Worm (Caenorhabditis elegans): ENCODE results near the gene B0250.18.
A peak's percentile ranks its signal among the peaks of the same experiment; 100 is the strongest.

B0250.18 gene

DNA sequence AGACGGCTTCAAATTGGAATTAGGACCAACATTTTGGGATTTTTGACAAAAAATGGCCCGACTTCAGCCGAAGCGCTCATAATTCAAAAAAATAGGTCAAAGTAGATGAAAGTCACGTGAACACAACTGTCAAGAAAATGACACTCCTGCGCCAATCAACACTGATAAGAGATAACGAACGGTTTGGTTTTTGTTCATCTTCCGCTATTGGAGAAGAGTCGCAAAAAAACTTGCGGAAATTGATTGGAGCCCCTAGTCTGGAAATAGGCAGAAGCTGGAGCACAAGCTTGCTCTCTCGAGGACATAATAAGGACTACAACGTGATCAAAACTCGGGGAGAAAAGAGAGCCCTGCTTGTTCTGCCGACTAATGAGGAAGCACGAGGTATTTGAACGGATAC lies 48.5 kb downstream of the B0250.18 start:
- TF ChIP-seq ahr-1 (tag; optimal IDR thresholded peaks at IDR 0.05) (no peak), eyg-1 (tag; optimal IDR thresholded peaks at IDR 0.05) (no peak), hlh-30 (tag; optimal IDR thresholded peaks at IDR 0.05; ENCODE audit: insufficient read depth) (peak; percentile 6)

DNA sequence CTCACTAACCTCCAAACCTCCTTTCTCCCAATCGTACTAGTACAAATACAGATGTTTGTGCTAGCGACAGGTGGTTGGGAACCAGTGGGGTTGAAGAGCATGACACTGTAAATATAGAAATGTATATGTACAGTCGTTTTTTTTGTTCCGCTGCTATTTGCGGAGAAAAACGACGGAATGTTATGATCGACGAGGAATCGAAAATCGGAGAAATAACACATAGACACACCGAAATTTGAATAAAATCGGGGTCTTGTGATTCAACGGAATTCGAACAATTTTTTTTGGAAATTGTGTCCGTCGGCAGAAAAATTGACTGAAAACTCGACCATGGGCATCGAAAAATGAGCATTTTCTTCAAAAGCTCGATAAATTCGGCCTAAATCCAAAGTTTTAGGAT lies 49.0 kb downstream of the B0250.18 start, which contains the start of gene F53H2.3:
Gene F53H2.3, minus strand, starts transcription at position 101 of the 400 bp plus-strand sequence.
- TF ChIP-seq hlh-13 (GFP tag; optimal IDR thresholded peaks at IDR 0.05) (no peak), rnt-1 (tag; optimal IDR thresholded peaks at IDR 0.05) (no peak), ama-1 (optimal IDR thresholded peaks at IDR 0.05) (no peak), C08G9.2 (tag; optimal IDR thresholded peaks at IDR 0.05) (no peak), hlh-8 (tag; optimal IDR thresholded peaks at IDR 0.05) (no peak), lin-11 (tag; optimal IDR thresholded peaks at IDR 0.05) (no peak), zip-5 (tag; optimal IDR thresholded peaks at IDR 0.05) (no peak), ceh-31 (tag; optimal IDR thresholded peaks at IDR 0.05) (no peak), tbx-2 (tag; optimal IDR thresholded peaks at IDR 0.05) (no peak), fax-1 (tag; optimal IDR thresholded peaks at IDR 0.05) (no peak), ceh-6 (GFP tag; optimal IDR thresholded peaks at IDR 0.05) (no peak), tbx-7 (tag; optimal IDR thresholded peaks at IDR 0.05) (no peak), ceh-19 (GFP tag; optimal IDR thresholded peaks at IDR 0.05) (no peak), fkh-10 (GFP tag; optimal IDR thresholded peaks at IDR 0.05) (no peak), T23F11.4 (GFP tag; optimal IDR thresholded peaks at IDR 0.05) (no peak), pag-3 (tag; optimal IDR thresholded peaks at IDR 0.05; ENCODE audit: borderline replicate concordance) (no peak)

ce11 chrV:20410285-20410684 lies 50.4 kb downstream of the B0250.18 start:
- TF ChIP-seq unc-55 (GFP tag; optimal IDR thresholded peaks at IDR 0.05) (peak; percentile 41), sox-2 (GFP tag; IDR thresholded peaks at IDR 0.05) (no peak), sox-4 (tag; optimal IDR thresholded peaks at IDR 0.05) (peak; percentile 14), pha-2 (tag; optimal IDR thresholded peaks at IDR 0.05) (peak; percentile 49)

DNA sequence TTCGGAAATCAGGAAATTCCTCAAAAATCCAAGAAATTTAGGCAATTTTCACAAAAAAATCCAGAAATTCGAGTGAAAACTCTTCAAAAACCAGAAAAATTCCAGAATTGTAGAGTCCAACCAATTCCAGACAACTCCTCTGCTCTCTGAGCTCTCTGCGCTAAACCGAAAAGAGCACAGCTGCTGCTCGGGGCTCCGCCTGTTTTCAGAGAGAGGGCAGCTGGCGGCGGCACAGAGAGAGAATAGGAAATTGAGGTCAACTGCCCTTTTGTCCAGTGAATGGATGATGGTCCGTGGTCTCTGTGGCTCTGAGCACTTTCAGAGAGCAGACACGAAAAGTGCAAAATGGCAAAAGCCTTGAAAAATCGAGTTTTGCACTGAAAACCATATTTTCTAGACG lies 51.7 kb downstream of the B0250.18 start:
- TF ChIP-seq Y22D7AL.16 (tag; optimal IDR thresholded peaks at IDR 0.05) (no peak), ceh-45 (GFP tag; IDR thresholded peaks at IDR 0.05) (no peak), ceh-48 (tag; optimal IDR thresholded peaks at IDR 0.05) (no peak), pqm-1 (tag; optimal IDR thresholded peaks at IDR 0.05) (no peak), ceh-24 (tag; optimal IDR thresholded peaks at IDR 0.05) (no peak), sdc-2 (tag; optimal IDR thresholded peaks at IDR 0.05) (no peak)

DNA sequence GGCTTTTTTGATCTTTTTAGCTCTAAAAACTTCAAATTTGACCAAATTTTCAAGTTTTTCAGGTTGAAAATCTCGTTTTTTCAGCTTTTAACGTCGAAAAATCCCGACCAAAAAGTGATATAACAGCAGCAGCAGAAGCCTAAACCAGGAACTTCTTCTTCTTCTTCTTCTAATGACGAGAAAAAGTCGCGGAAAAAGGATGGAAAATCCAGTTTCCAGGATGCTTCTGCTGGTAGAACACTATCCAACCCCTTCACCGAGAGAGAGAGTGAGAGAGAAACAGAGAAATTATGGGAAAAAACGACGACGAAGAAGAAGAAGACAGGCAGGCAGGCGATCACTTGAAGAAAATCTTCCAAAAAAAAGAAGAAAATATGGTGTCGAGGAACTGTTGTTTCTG lies 53.9 kb downstream of the B0250.18 start:
- TF ChIP-seq fax-1 (tag; optimal IDR thresholded peaks at IDR 0.05) (no peak), pqm-1 (tag; optimal IDR thresholded peaks at IDR 0.05) (no peak), fkh-6 (tag; optimal IDR thresholded peaks at IDR 0.05) (no peak), mec-3 (tag; optimal IDR thresholded peaks at IDR 0.05; ENCODE audit: borderline replicate concordance) (no peak), pha-4 (tag; optimal IDR thresholded peaks at IDR 0.05) (no peak), madf-2 (tag; optimal IDR thresholded peaks at IDR 0.05) (no peak), sox-4 (tag; optimal IDR thresholded peaks at IDR 0.05) (no peak), ztf-16 (tag; optimal IDR thresholded peaks at IDR 0.05) (no peak), elt-2 (tag; optimal IDR thresholded peaks at IDR 0.05) (no peak), nfya-1 (tag; optimal IDR thresholded peaks at IDR 0.05) (no peak), gmeb-2 (tag; optimal IDR thresholded peaks at IDR 0.05) (no peak), hlh-30 (tag; optimal IDR thresholded peaks at IDR 0.05; ENCODE audit: insufficient read depth) (no peak)
